Worm (Caenorhabditis elegans) whole organism, young adult: ENCODE results near the gene K07F5.8.

Experiments used
- F10E7.11 ChIP-seq: sonication (generic microtip); optimal IDR thresholded peaks from 2 replicates; lab custom pipeline; 2017; ENCODE audit warnings: mild to moderate bottlenecking, missing genetic modification characterization, moderate library complexity, missing compliant biosample characterization
- F33H1.4 ChIP-seq: fragments of 200-800 bp; sonication (Bioruptor generic); IDR thresholded peaks from 2 replicates; pipeline ENCODE4 v1.3.6; 2022; ENCODE audit warnings: missing genetic modification reagents, missing genetic modification characterization, missing compliant biosample characterization
- F37B4.10 ChIP-seq: fragments of 200-800 bp; sonication (Bioruptor generic); IDR thresholded peaks from 2 replicates; pipeline ENCODE4 v1.3.6; 2022; ENCODE audit warnings: missing genetic modification characterization, missing compliant biosample characterization
- ceh-100 ChIP-seq: fragments of 200-800 bp; sonication (Bioruptor generic); IDR thresholded peaks from 2 replicates; pipeline ENCODE4 v1.3.6; 2022; ENCODE audit warnings: missing genetic modification reagents, missing genetic modification characterization, missing compliant biosample characterization
- dpff-1 ChIP-seq: sonication (generic microtip); optimal IDR thresholded peaks from 2 replicates; lab custom pipeline; 2017; ENCODE audit warnings: mild to moderate bottlenecking, missing genetic modification characterization, missing compliant biosample characterization
- lsl-1 ChIP-seq: fragments of 200-800 bp; sonication (Bioruptor generic); optimal IDR thresholded peaks from 2 replicates; lab custom pipeline; 2018; ENCODE audit warnings: mild to moderate bottlenecking, missing genetic modification characterization, moderate library complexity, missing compliant biosample characterization
- madf-6 ChIP-seq: fragments of 200-800 bp; sonication (Bioruptor generic); IDR thresholded peaks from 2 replicates; pipeline ENCODE4 v1.3.6; 2022; ENCODE audit warnings: missing genetic modification reagents, missing genetic modification characterization, missing compliant biosample characterization
- rec-8 ChIP-seq, 2 experiments: sonication (generic microtip); optimal IDR thresholded peaks; 2 replicates each; lab custom pipeline; 2016; ENCODE audit warnings: mild to moderate bottlenecking in 2 of 2, missing genetic modification characterization in 2 of 2, missing genetic modification reagents in 2 of 2, missing genotype in 2 of 2, missing biosample characterization in 1 of 2, missing compliant biosample characterization in 1 of 2, moderate library complexity in 1 of 2
- unc-62 ChIP-seq: fragments of 150-350 bp; optimal IDR thresholded peaks from 2 replicates; lab custom pipeline; 2014; ENCODE audit warnings: missing biosample characterization, missing genetic modification reagents, missing genetic modification characterization
- xnd-1 ChIP-seq: sonication (generic microtip); optimal IDR thresholded peaks from 2 replicates; lab custom pipeline; 2016; ENCODE audit warnings: missing genotype, missing genetic modification reagents, missing genetic modification characterization, missing compliant biosample characterization

DNA sequence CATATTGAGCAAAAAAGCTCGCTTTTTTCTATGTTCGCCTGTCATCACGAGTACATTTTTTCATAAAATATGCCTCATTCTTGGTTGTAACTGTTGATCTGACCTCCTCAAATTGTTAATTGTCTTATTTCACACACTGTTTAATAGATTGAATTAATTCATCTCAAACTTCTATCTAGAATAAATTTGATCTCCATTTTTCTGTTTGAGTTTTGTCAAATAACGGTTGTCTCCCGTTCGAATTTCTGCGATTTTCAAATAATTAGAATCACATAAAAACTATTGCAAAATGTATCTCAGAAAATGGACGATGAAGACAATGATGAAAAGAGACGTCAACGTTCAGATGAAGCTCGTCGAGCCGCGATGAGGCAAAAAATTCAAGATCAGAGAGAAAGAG is 12.4 kb upstream of the K07F5.8 start, which contains the start of gene K07F5.14:
- no peak for TF ChIP-seq F33H1.4
- TF ChIP-seq rec-8 (tag; optimal IDR thresholded peaks at IDR 0.05; lab: Kevin White, UChicago) = no peak
- no peak for TF ChIP-seq ceh-100 (GFP tag; lab: Robert Waterston, UW)
- TF ChIP-seq unc-62 (GFP tag; lab: Kevin White, UChicago) = no peak
- peak; percentile 35; the same call in 1 of the 2 replicates for TF ChIP-seq madf-6 (GFP tag; lab: Robert Waterston, UW)
- no peak for TF ChIP-seq F10E7.11 (tag; lab: Kevin White, UChicago)
- no peak for TF ChIP-seq F37B4.10
- no peak for TF ChIP-seq xnd-1
- TF ChIP-seq lsl-1 (GFP tag; lab: Kevin White, UChicago) = peak; percentile 3
- TF ChIP-seq dpff-1 (tag; lab: Kevin White, UChicago) = no peak
